Fruit fly (Drosophila melanogaster) whole organism, prepupa: Measurements from ENCODE around the gene Bub3.

Experiments
- Eip75B ChIP-seq: fragments of 200-800 bp; sonication (Bioruptor generic); optimal IDR thresholded peaks from 3 replicates; lab custom pipeline; 2016; ENCODE audit warnings: missing biosample characterization, missing genetic modification characterization
- Ets21C ChIP-seq: fragments of 200-800 bp; sonication (Bioruptor generic); optimal IDR thresholded peaks from 3 replicates; lab custom pipeline; 2016; ENCODE audit warnings: missing biosample characterization, missing genetic modification characterization
- Gug ChIP-seq: fragments of 200-800 bp; sonication (Bioruptor generic); IDR thresholded peaks from 2 replicates; pipeline ENCODE4 v1.3.6; 2022; ENCODE audit warnings: missing biosample characterization, missing genetic modification characterization
- cyc ChIP-seq: fragments of 200-800 bp; sonication (Bioruptor generic); optimal IDR thresholded peaks from 3 replicates; lab custom pipeline; 2016; ENCODE audit warnings: missing biosample characterization, missing genetic modification characterization

- TF ChIP-seq Gug (GFP tag; lab: Robert Waterston, UW) (no peak), Eip75B (no peak), Ets21C (GFP tag; lab: Kevin White, UChicago) (no peak), cyc (GFP tag; lab: Kevin White, UChicago) (no peak)
These were observed 33.1 kb upstream of the Bub3 start for dm6 chr3R:29708322-29708721.
